Fruit fly (Drosophila melanogaster) Kc167 (cell line): ENCODE data around the gene Tmep.

ENCODE experiments used
- Myc ChIP-seq: fragments of >200 bp; optimal IDR thresholded peaks from 2 replicates; lab custom pipeline; 2017; ENCODE audit warnings: missing external identifiers
- Sin3A ChIP-seq: fragments of >200 bp; optimal IDR thresholded peaks from 2 replicates; lab custom pipeline; 2018; ENCODE audit warnings: missing external identifiers
- h ChIP-seq: fragments of >200 bp; optimal IDR thresholded peaks from 3 replicates; lab custom pipeline; 2018; ENCODE audit warnings: missing external identifiers
- insv ChIP-seq: fragments of >200 bp; optimal IDR thresholded peaks from 3 replicates; lab custom pipeline; 2018; ENCODE audit warnings: missing external identifiers
- psq ChIP-seq: fragments of >200 bp; optimal IDR thresholded peaks from 2 replicates; lab custom pipeline; 2017; ENCODE audit warnings: missing external identifiers
- ttk ChIP-seq: sonication (Bioruptor generic); optimal IDR thresholded peaks from 2 replicates; lab custom pipeline; 2017; ENCODE audit warnings: missing external identifiers

Gene Tmep

DNA sequence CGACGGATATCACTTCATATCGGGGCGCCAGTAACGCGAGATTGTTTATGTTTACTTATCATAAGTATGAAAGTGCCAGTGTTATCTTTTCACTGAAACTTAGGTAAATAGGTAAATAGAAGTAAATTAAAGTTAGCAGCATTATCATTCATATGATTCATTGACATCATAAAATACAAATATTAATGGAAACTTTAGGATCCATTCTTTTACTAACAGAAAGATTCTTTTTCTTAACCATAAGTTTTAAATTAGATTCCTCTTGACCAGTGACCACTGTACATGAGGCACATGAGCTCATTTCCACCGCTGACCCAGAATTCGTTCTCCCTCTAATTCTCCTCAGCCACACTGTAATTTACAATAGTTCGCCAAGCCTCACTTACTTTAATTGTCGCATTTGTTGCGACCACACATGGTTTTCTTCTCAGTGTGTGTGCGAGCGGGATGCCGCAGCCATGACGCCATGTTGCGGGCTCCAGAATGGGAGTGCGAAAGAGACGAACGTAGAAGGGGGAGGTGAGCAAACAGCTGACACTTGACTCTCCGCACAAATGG, 9.5 kb downstream of the Tmep start:
- no peak for TF ChIP-seq ttk
- TF ChIP-seq Myc = no peak
- TF ChIP-seq psq (lab: Kevin White, UChicago) = no peak
- TF ChIP-seq Sin3A (lab: Kevin White, UChicago) = no peak
- no peak for TF ChIP-seq insv (lab: Kevin White, UChicago)
- TF ChIP-seq h = no peak

dm6 chr3L:1579169-1579853, 10.3 kb downstream of the Tmep start:
- TF ChIP-seq h = no peak
- no peak for TF ChIP-seq Sin3A (lab: Kevin White, UChicago)
- TF ChIP-seq Myc = no peak
- no peak for TF ChIP-seq ttk
- no peak for TF ChIP-seq psq (lab: Kevin White, UChicago)
- no peak for TF ChIP-seq insv (lab: Kevin White, UChicago)

dm6 chr3L:1580194-1580593, 11.2 kb downstream of the Tmep start:
- TF ChIP-seq Myc (no peak), psq (lab: Kevin White, UChicago) (no peak), insv (lab: Kevin White, UChicago) (no peak), h (no peak)

DNA sequence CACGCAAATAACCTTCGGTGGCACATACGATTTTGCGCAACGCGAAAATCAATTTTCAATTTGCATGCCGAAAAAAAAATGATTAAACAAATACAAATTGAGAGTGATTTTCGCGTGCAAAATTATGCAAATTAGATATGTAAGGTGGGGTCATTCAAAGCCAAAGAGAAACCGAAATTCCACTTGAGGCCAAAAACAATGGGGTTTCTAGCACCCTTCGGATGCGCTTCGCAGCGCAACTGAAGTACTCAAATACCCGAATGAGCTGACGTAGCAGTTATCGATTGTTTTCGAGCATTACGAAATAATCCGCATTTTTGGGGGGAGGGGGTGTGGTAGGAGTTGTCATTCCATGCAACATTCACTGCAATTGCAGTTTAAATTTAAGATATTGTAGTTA, 11.8 kb downstream of the Tmep start:
- TF ChIP-seq ttk = no peak
- TF ChIP-seq Myc = no peak
- no peak for TF ChIP-seq h
- no peak for TF ChIP-seq psq (lab: Kevin White, UChicago)
- no peak for TF ChIP-seq Sin3A (lab: Kevin White, UChicago)
- no peak for TF ChIP-seq insv (lab: Kevin White, UChicago)

- TF ChIP-seq psq (lab: Kevin White, UChicago) (no peak), Myc (no peak), h (no peak), Sin3A (lab: Kevin White, UChicago) (no peak), ttk (no peak)
Observed at dm6 chr3L:1584003-1584402, 15.0 kb downstream of the Tmep start.

dm6 chr3L:1584781-1585180, 15.8 kb downstream of the Tmep start:
- TF ChIP-seq insv (lab: Kevin White, UChicago) (no peak), ttk (no peak), psq (lab: Kevin White, UChicago) (no peak), h (no peak), Myc (no peak), Sin3A (lab: Kevin White, UChicago) (no peak)

DNA sequence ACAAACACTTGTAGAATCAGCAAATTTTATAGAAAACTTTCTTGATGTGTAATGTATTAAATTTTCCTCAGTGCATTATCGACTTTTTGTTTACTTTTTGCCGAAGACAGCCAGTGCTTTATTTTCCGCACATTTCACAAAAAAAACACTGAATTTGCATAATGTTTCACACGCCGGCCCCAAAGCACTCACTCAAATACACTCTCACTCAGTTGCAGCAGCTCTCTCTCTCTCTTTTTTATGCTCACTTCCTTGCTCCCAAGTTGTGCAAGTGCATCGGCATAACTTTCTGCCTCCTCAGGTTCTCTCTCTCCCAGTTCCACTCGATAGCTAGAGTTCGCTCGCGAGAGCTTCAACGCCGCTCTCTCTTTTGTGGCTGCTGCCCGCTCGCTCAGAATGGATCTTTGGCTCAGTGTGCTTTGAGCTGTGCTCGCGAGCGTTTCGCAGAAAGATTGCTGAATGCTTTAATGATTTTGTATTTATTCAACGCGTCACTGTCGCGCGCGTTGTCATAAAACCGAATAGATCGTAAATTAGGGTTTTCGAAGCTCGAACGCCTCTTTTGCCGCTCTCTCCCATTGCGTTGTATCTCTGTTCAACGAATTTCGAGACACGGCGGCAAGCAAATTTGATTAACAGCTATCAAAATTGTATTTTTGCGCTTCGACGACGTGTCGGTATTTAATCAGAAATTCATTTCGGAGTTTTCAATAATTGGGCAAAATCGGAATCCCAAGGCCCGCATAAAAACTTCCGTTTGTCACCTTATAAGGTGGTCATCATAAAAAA, 17.5 kb downstream of the Tmep start:
- TF ChIP-seq ttk = no peak
- no peak for TF ChIP-seq Sin3A (lab: Kevin White, UChicago)
- TF ChIP-seq insv (lab: Kevin White, UChicago) = no peak
- TF ChIP-seq h = no peak
- TF ChIP-seq Myc = no peak
- no peak for TF ChIP-seq psq (lab: Kevin White, UChicago)

DNA sequence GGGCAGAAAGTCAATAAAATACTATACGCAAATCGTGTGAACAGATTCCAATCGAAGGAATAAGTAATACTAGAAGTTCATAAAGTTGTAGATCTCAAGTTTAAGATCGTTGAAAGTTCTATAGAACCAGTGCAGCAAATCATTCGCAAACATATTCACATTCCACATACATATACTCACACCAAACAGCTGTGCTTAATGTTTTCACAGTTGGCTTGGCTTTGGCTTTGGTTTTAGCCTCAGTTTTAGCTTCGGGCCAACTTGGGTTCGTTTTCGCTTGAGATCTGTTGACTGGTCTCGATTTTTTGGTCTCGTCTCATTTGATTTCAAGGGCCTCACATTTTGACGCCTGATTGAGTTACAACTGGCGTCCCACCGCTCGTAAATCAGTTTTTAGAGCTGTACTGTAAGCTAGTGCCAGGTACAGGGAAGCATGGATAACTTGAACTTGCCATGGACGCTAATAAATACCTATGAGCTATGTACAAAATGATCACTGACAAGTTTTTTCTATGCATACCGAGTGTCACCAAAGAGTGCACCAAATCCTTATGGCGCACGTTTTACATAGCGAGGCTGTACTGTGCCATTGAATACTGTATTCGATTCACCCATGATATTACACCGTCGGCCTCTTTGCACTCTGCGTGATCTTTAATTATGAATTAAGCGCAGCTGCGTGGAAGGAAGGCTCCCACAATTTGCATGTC, 18.3 kb downstream of the Tmep start:
- TF ChIP-seq psq (lab: Kevin White, UChicago) (no peak), ttk (no peak), insv (lab: Kevin White, UChicago) (no peak), h (no peak), Sin3A (lab: Kevin White, UChicago) (no peak), Myc (no peak)

DNA sequence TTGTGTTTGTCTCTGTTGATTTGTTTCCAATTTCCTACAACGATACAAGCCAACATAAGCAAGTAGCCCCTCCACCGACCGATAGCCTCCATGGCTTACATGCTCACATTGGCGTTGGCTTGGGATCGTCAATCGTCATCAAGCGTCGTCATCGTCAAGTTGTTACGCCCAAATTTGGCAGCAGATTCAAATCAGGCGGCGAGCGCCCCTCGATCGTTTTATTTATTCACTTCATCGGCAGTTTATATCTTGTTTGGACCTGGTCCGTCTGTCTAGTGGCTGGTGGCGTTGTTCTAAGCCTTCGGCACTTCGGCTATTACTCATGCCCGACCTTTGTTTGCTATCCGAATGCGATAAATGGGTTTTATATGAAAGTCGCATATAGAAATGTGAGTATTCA, 21.2 kb downstream of the Tmep start:
- TF ChIP-seq h = no peak
- no peak for TF ChIP-seq insv (lab: Kevin White, UChicago)
- no peak for TF ChIP-seq Myc
- no peak for TF ChIP-seq psq (lab: Kevin White, UChicago)
- no peak for TF ChIP-seq ttk
- no peak for TF ChIP-seq Sin3A (lab: Kevin White, UChicago)

DNA sequence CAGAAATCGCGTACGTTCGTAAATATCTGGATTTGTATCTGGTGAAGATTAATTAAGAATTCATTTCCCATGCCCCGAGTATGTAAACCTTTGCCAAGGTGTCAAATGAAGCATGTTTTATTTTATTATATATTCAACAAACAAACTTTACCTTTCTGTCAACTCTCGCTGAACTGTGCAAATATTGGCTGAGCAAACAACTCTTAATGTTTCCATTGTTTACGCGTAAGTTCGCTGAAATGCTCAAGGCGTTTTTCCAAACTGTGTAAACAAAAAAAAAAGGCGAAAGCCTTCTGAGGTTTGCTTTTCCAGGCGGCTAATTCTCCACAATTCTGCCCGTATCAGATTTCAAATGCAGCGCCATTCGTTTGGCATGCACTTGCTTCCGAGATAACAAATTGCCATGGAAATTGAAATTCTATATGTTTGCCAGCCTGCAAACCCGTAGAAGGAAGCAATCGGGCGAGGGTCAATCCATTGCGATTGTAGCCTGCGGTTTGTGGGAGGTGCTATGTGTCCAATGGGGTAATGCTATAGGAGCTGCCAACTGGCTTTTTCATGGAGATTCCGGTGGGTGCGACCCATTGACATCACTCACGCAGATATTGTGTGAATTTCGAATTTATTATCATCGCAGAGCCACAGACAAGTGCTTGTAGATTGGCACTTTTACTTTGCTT, 22.9 kb downstream of the Tmep start:
- TF ChIP-seq Sin3A (lab: Kevin White, UChicago) = no peak

dm6 chr3L:1592822-1593452, 24.0 kb downstream of the Tmep start:
- TF ChIP-seq Sin3A (lab: Kevin White, UChicago) = no peak
- TF ChIP-seq ttk = no peak
